Fruit fly (Drosophila melanogaster) whole organism, prepupa: ENCODE data around the gene ome.

Experiments used
- CG11762 ChIP-seq: fragments of 200-800 bp; sonication (Bioruptor generic); optimal IDR thresholded peaks from 3 replicates; lab custom pipeline; 2016; ENCODE audit warnings: missing biosample characterization, missing genetic modification characterization; ENCODE audit not compliant: insufficient read depth
- CG15336 ChIP-seq: fragments of 200-800 bp; sonication (Bioruptor generic); IDR thresholded peaks from 2 replicates; pipeline ENCODE4 v1.3.6; 2022; ENCODE audit warnings: missing biosample characterization, missing genetic modification characterization
- CG1621 ChIP-seq: fragments of 200-800 bp; sonication (Bioruptor generic); optimal IDR thresholded peaks from 3 replicates; lab custom pipeline; 2018; ENCODE audit warnings: missing biosample characterization, mild to moderate bottlenecking, missing genetic modification characterization
- CG16779 ChIP-seq: fragments of 200-800 bp; sonication (Bioruptor generic); optimal IDR thresholded peaks from 3 replicates; lab custom pipeline; 2017; ENCODE audit warnings: missing biosample characterization, mild to moderate bottlenecking, missing genetic modification characterization
- CG3032 ChIP-seq: fragments of 200-800 bp; optimal IDR thresholded peaks from 2 replicates; lab custom pipeline; 2019; ENCODE audit warnings: missing biosample characterization, mild to moderate bottlenecking, missing genetic modification characterization, moderate library complexity
- CG31627 ChIP-seq: fragments of 200-800 bp; sonication (Bioruptor generic); optimal IDR thresholded peaks from 3 replicates; lab custom pipeline; 2016; ENCODE audit warnings: missing biosample characterization, missing genetic modification characterization
- CG32006 ChIP-seq: fragments of 200-800 bp; sonication (Bioruptor generic); optimal IDR thresholded peaks from 3 replicates; lab custom pipeline; 2017; ENCODE audit warnings: missing biosample characterization, mild to moderate bottlenecking, missing genetic modification characterization
- CG34406 ChIP-seq: fragments of 200-800 bp; sonication (Bioruptor generic); optimal IDR thresholded peaks from 3 replicates; lab custom pipeline; 2016; ENCODE audit warnings: missing biosample characterization, missing genetic modification characterization
- CG3919 ChIP-seq: fragments of 200-800 bp; sonication (Bioruptor generic); optimal IDR thresholded peaks from 3 replicates; lab custom pipeline; 2016; ENCODE audit warnings: missing biosample characterization, missing genetic modification characterization
- CG4318 ChIP-seq: fragments of 200-800 bp; sonication (Bioruptor generic); optimal IDR thresholded peaks from 3 replicates; lab custom pipeline; 2017; ENCODE audit warnings: missing biosample characterization, mild to moderate bottlenecking, missing genetic modification characterization
- CG6163 ChIP-seq: fragments of 200-800 bp; sonication (Bioruptor generic); IDR thresholded peaks from 3 replicates; pipeline ENCODE4 v1.3.6; 2022; ENCODE audit warnings: missing biosample characterization, missing genetic modification characterization
- CG6276 ChIP-seq: fragments of 200-800 bp; sonication (Bioruptor generic); optimal IDR thresholded peaks from 2 replicates; lab custom pipeline; 2017; ENCODE audit warnings: missing biosample characterization, mild to moderate bottlenecking, missing genetic modification characterization
- CG6792 ChIP-seq: fragments of 200-800 bp; sonication (Bioruptor generic); optimal IDR thresholded peaks from 3 replicates; lab custom pipeline; 2016; ENCODE audit warnings: missing biosample characterization, missing genetic modification characterization
- CG6808 ChIP-seq: fragments of 200-800 bp; sonication (Bioruptor generic); optimal IDR thresholded peaks from 3 replicates; lab custom pipeline; 2017; ENCODE audit warnings: missing biosample characterization, missing genetic modification characterization, mild to moderate bottlenecking, moderate library complexity, missing genetic modification reagents
- CG6854 ChIP-seq: fragments of 200-800 bp; sonication (Bioruptor generic); optimal IDR thresholded peaks from 2 replicates; lab custom pipeline; 2017; ENCODE audit warnings: missing biosample characterization, mild to moderate bottlenecking, missing genetic modification characterization
- CG7368 ChIP-seq: fragments of 200-800 bp; sonication (Bioruptor generic); optimal IDR thresholded peaks from 3 replicates; lab custom pipeline; 2016; ENCODE audit warnings: missing biosample characterization, missing genetic modification characterization
- CG8319 ChIP-seq: fragments of 200-800 bp; sonication (Bioruptor generic); optimal IDR thresholded peaks from 3 replicates; lab custom pipeline; 2016; ENCODE audit warnings: missing biosample characterization, missing genetic modification characterization
- CG8632 ChIP-seq: fragments of 200-800 bp; sonication (Bioruptor generic); optimal IDR thresholded peaks from 3 replicates; lab custom pipeline; 2016; ENCODE audit warnings: missing biosample characterization, missing genetic modification characterization
- CG9139 ChIP-seq: fragments of 200-800 bp; sonication (Bioruptor generic); optimal IDR thresholded peaks from 3 replicates; lab custom pipeline; 2017; ENCODE audit warnings: missing biosample characterization, mild to moderate bottlenecking, missing genetic modification characterization
- Eip78C ChIP-seq: fragments of 200-800 bp; sonication (Bioruptor generic); peaks from one replicate; lab custom pipeline; 2016; ENCODE audit warnings: missing biosample characterization, missing genetic modification characterization
- Eip93F ChIP-seq: fragments of 200-800 bp; sonication (Bioruptor generic); optimal IDR thresholded peaks from 2 replicates; lab custom pipeline; 2016; ENCODE audit warnings: missing biosample characterization, mild to moderate bottlenecking, missing genetic modification characterization
- Ets21C ChIP-seq: fragments of 200-800 bp; sonication (Bioruptor generic); optimal IDR thresholded peaks from 3 replicates; lab custom pipeline; 2016; ENCODE audit warnings: missing biosample characterization, missing genetic modification characterization
- Ets96B ChIP-seq: fragments of 200-800 bp; optimal IDR thresholded peaks from 2 replicates; lab custom pipeline; 2019; ENCODE audit warnings: missing biosample characterization, mild to moderate bottlenecking, missing genetic modification characterization, moderate library complexity
- Gug ChIP-seq: fragments of 200-800 bp; sonication (Bioruptor generic); IDR thresholded peaks from 2 replicates; pipeline ENCODE4 v1.3.6; 2022; ENCODE audit warnings: missing biosample characterization, missing genetic modification characterization
- Hr38 ChIP-seq: sonication (Bioruptor generic); optimal IDR thresholded peaks from 2 replicates; lab custom pipeline; 2016; ENCODE audit warnings: missing biosample characterization, missing genetic modification characterization
- Hr39 ChIP-seq: fragments of 200-800 bp; sonication (Bioruptor generic); optimal IDR thresholded peaks from 2 replicates; lab custom pipeline; 2016; ENCODE audit warnings: missing biosample characterization, missing genetic modification characterization
- Lpt ChIP-seq: fragments of 200-800 bp; sonication (Bioruptor generic); optimal IDR thresholded peaks from 3 replicates; lab custom pipeline; 2016; ENCODE audit warnings: missing biosample characterization, missing genetic modification characterization
- Met ChIP-seq: fragments of 200-800 bp; sonication (Bioruptor generic); optimal IDR thresholded peaks from 3 replicates; lab custom pipeline; 2016; ENCODE audit warnings: missing biosample characterization, missing genetic modification characterization
- OdsH ChIP-seq: fragments of 200-800 bp; sonication (Bioruptor generic); optimal IDR thresholded peaks from 3 replicates; lab custom pipeline; 2016; ENCODE audit warnings: missing biosample characterization, missing genetic modification characterization
- Smox ChIP-seq: fragments of 200-800 bp; sonication (Bioruptor generic); optimal IDR thresholded peaks from 3 replicates; lab custom pipeline; 2016; ENCODE audit warnings: missing biosample characterization, missing genetic modification characterization
- Sox14 ChIP-seq: fragments of 200-800 bp; sonication (Bioruptor generic); optimal IDR thresholded peaks from 3 replicates; lab custom pipeline; 2016; ENCODE audit warnings: missing biosample characterization, missing genetic modification characterization
- Sox15 ChIP-seq: fragments of 200-800 bp; sonication (Bioruptor generic); optimal IDR thresholded peaks from 3 replicates; lab custom pipeline; 2016; ENCODE audit warnings: missing biosample characterization, missing genetic modification characterization
- achi ChIP-seq: fragments of 200-800 bp; sonication (Bioruptor generic); optimal IDR thresholded peaks from 3 replicates; lab custom pipeline; 2016; ENCODE audit warnings: missing biosample characterization, missing genetic modification characterization
- acj6 ChIP-seq: fragments of 200-800 bp; sonication (Bioruptor generic); optimal IDR thresholded peaks from 3 replicates; lab custom pipeline; 2016; ENCODE audit warnings: missing biosample characterization, missing genetic modification characterization
- cyc ChIP-seq: fragments of 200-800 bp; sonication (Bioruptor generic); optimal IDR thresholded peaks from 3 replicates; lab custom pipeline; 2016; ENCODE audit warnings: missing biosample characterization, missing genetic modification characterization
- dac ChIP-seq: fragments of 200-800 bp; sonication (Bioruptor generic); optimal IDR thresholded peaks from 2 replicates; lab custom pipeline; 2017; ENCODE audit warnings: missing biosample characterization, mild to moderate bottlenecking, missing genetic modification characterization
- eg ChIP-seq: fragments of 200-800 bp; sonication (Bioruptor generic); IDR thresholded peaks from 3 replicates; pipeline ENCODE4 v1.3.6; 2022; ENCODE audit warnings: missing biosample characterization, missing genetic modification characterization
- esn ChIP-seq: fragments of 200-800 bp; sonication (Bioruptor generic); optimal IDR thresholded peaks from 2 replicates; lab custom pipeline; 2016; ENCODE audit warnings: missing biosample characterization, mild to moderate bottlenecking, missing genetic modification characterization, moderate library complexity
- fd59A ChIP-seq: fragments of 200-800 bp; sonication (Bioruptor generic); optimal IDR thresholded peaks from 2 replicates; lab custom pipeline; 2017; ENCODE audit warnings: missing biosample characterization, mild to moderate bottlenecking, missing genetic modification characterization, missing genetic modification reagents
- fkh ChIP-seq: fragments of 200-800 bp; sonication (Bioruptor generic); optimal IDR thresholded peaks from 3 replicates; lab custom pipeline; 2017; ENCODE audit warnings: missing biosample characterization, mild to moderate bottlenecking, missing genetic modification characterization, moderate library complexity
- pdm3 ChIP-seq: fragments of 200-800 bp; sonication (Bioruptor generic); optimal IDR thresholded peaks from 3 replicates; lab custom pipeline; 2016; ENCODE audit warnings: missing biosample characterization, missing genetic modification characterization
- salr ChIP-seq, 2 experiments: fragments of 200-800 bp; sonication (Bioruptor generic); optimal IDR thresholded peaks; 3 replicates each; lab custom pipeline; 2016 to 2018; ENCODE audit warnings: missing biosample characterization in 2 of 2, missing genetic modification characterization in 2 of 2, mild to moderate bottlenecking in 1 of 2
- ss ChIP-seq, 2 experiments: fragments of 200-800 bp; sonication (Bioruptor generic); optimal IDR thresholded peaks; 2 replicates in 1 of 2; 3 replicates in 1 of 2; lab custom pipeline; 2017 to 2018; ENCODE audit warnings: mild to moderate bottlenecking in 2 of 2, missing biosample characterization in 2 of 2, missing genetic modification characterization in 2 of 2, moderate library complexity in 1 of 2
- topi ChIP-seq: fragments of 200-800 bp; sonication (Bioruptor generic); optimal IDR thresholded peaks from 3 replicates; lab custom pipeline; 2016; ENCODE audit warnings: missing biosample characterization, missing genetic modification characterization

ome gene

dm6 chr3L:14786230-14786850 is 113.7 kb downstream of the ome start, which contains the start of the genes bmm and Tdrd3 (continued):
- TF ChIP-seq fd59A (GFP tag; lab: Kevin White, UChicago) (peak; percentile 55), Smox (GFP tag; lab: Kevin White, UChicago) (peak; percentile 67), CG6854 (GFP tag; lab: Kevin White, UChicago) (peak; percentile 22), Lpt (peak; percentile 24), CG6808 (GFP tag; lab: Kevin White, UChicago) (peak; percentile 68), CG7368 (GFP tag; lab: Kevin White, UChicago) (peak; percentile 66), CG11762 (GFP tag; lab: Kevin White, UChicago) (peak; percentile 50), pdm3 (GFP tag; lab: Kevin White, UChicago) (peak; percentile 76), Ets21C (GFP tag; lab: Kevin White, UChicago) (peak; percentile 58), CG8632 (GFP tag; lab: Kevin White, UChicago) (peak; percentile 84), Met (peak; percentile 65), CG32006 (peak; percentile 83), CG9139 (GFP tag; lab: Kevin White, UChicago) (peak; percentile 33), acj6 (peak; percentile 84), OdsH (peak; percentile 86), cyc (peak; percentile 68), CG3032 (tag; lab: Kevin White, UChicago) (peak; percentile 83), fkh (peak; percentile 91)
- TF ChIP-seq, all 60 proteins: peak for 57

- TF ChIP-seq Eip78C (GFP tag; lab: Kevin White, UChicago) = peak; percentile 56
- no peak for TF ChIP-seq CG6792 (GFP tag; lab: Kevin White, UChicago)
- TF ChIP-seq CG1621 = no peak
- TF ChIP-seq esn = no peak
- no peak for TF ChIP-seq pdm3 (GFP tag; lab: Kevin White, UChicago)
- TF ChIP-seq achi (GFP tag; lab: Kevin White, UChicago) = no peak
- no peak for TF ChIP-seq topi (GFP tag; lab: Kevin White, UChicago)
- TF ChIP-seq CG31627 (GFP tag; lab: Kevin White, UChicago) = peak; percentile 26
- TF ChIP-seq CG6163 (GFP tag; lab: Robert Waterston, UW) = peak; percentile 39; the same call in 1 of the 3 replicates
- TF ChIP-seq, all 60 proteins: peak for 3
Measured at dm6 chr3L:14789676-14790075, 117.0 kb downstream of the ome start, which contains the start of gene Helz. TSS of gene Helz (plus strand) at chr3L:14789935.

DNA sequence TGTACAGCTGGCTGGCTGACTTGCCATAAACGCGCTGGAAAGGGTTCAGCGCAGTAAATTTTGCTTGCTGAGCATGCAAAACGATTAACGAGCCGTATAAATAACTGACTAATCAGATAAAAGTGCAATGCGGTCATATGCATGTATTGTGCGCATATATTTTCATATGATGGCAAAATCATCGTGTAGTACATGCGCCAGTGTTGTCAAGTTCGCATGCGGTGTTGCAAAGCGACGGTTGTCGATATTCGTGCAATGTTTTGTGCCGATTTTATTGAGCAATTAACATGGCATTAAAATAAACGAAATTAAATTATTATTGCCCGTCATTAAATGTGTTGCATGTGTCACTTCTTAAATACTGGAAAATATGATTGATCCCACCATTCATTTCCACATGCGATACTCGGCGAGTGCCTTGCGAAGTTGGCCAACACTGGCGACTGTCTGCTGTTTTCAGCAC is 117.5 kb downstream of the ome start:
- TF ChIP-seq CG16779 (tag; lab: Kevin White, UChicago) (peak; percentile 26), CG6808 (GFP tag; lab: Kevin White, UChicago) (peak; percentile 51), Ets96B (peak; percentile 55), fkh (peak; percentile 26), CG6792 (GFP tag; lab: Kevin White, UChicago) (peak; percentile 81), CG3032 (tag; lab: Kevin White, UChicago) (peak; percentile 72), CG8319 (GFP tag; lab: Kevin White, UChicago) (peak; percentile 61), CG6163 (GFP tag; lab: Robert Waterston, UW) (peak; percentile 73), Sox15 (GFP tag; lab: Kevin White, UChicago) (peak; percentile 71), CG8632 (GFP tag; lab: Kevin White, UChicago) (peak; percentile 70), Smox (GFP tag; lab: Kevin White, UChicago) (peak; percentile 80), ss (GFP tag; optimal IDR thresholded peaks at IDR 0.05; lab: Kevin White, UChicago) (peak in 1 of 2 experiments; percentile 66), dac (GFP tag; lab: Kevin White, UChicago) (no peak), Hr38 (GFP tag; lab: Kevin White, UChicago) (peak; percentile 53), salr (GFP tag; optimal IDR thresholded peaks at IDR 0.05; lab: Kevin White, UChicago) (peak in 1 of 2 experiments; percentile 44), CG6276 (GFP tag; lab: Kevin White, UChicago) (no peak), Hr39 (peak; percentile 90), Sox14 (peak; percentile 83), CG4318 (GFP tag; lab: Kevin White, UChicago) (peak; percentile 21), CG3919 (GFP tag; lab: Kevin White, UChicago) (no peak), OdsH (peak; percentile 85), CG7368 (GFP tag; lab: Kevin White, UChicago) (peak; percentile 72), CG1621 (no peak), Met (peak; percentile 84), Eip93F (GFP tag; lab: Kevin White, UChicago) (no peak), CG11762 (GFP tag; lab: Kevin White, UChicago) (peak; percentile 78), Gug (GFP tag; lab: Robert Waterston, UW) (peak; percentile 54), CG15336 (GFP tag; lab: Robert Waterston, UW) (peak; percentile 23; the same call in 1 of the 2 replicates), CG34406 (GFP tag; lab: Kevin White, UChicago) (peak; percentile 70), eg (peak; percentile 72), CG32006 (no peak), Lpt (peak; percentile 68), Eip78C (GFP tag; lab: Kevin White, UChicago) (peak; percentile 93)
